Fruit fly (Drosophila melanogaster) whole organism, wandering third instar larva: ENCODE results near the gene Bet3.

Experiments
- Abd-B ChIP-seq: fragments of >200 bp; optimal IDR thresholded peaks from 2 replicates; lab custom pipeline; 2017; ENCODE audit warnings: missing biosample characterization, missing genetic modification characterization
- CG32264 ChIP-seq: fragments of 200-800 bp; sonication (Bioruptor generic); optimal IDR thresholded peaks from 2 replicates; lab custom pipeline; 2016; ENCODE audit warnings: missing biosample characterization, missing genetic modification characterization
- CG9705 ChIP-seq: fragments of 200-800 bp; sonication (Bioruptor generic); optimal IDR thresholded peaks from 2 replicates; lab custom pipeline; 2018; ENCODE audit warnings: missing biosample characterization, mild to moderate bottlenecking, missing genetic modification characterization
- CrebA ChIP-seq: fragments of 200-800 bp; sonication (Bioruptor generic); optimal IDR thresholded peaks from 2 replicates; lab custom pipeline; 2016; ENCODE audit warnings: missing biosample characterization, mild to moderate bottlenecking, missing genetic modification characterization, borderline replicate concordance
- Dfd ChIP-seq: fragments of >200 bp; optimal IDR thresholded peaks from 2 replicates; lab custom pipeline; 2017; ENCODE audit warnings: missing biosample characterization, missing genetic modification characterization
- Dif ChIP-seq: fragments of 200-275, 200-300 bp; sonication (Bioruptor generic); optimal IDR thresholded peaks from 2 replicates; lab custom pipeline; 2018; ENCODE audit warnings: missing biosample characterization, missing genetic modification characterization; ENCODE audit not compliant: partially characterized antibody
- GATAd ChIP-seq: sonication (Bioruptor generic); optimal IDR thresholded peaks from 2 replicates; lab custom pipeline; 2016; ENCODE audit warnings: missing biosample characterization, missing genetic modification characterization
- HLH106 ChIP-seq: fragments of 200-800 bp; optimal IDR thresholded peaks from 3 replicates; lab custom pipeline; 2019; ENCODE audit warnings: missing biosample characterization, mild to moderate bottlenecking, missing genetic modification characterization, moderate library complexity
- Hnf4 ChIP-seq: fragments of 200-800 bp; sonication (Bioruptor generic); optimal IDR thresholded peaks from 2 replicates; lab custom pipeline; 2016; ENCODE audit warnings: missing biosample characterization, mild to moderate bottlenecking, missing genetic modification characterization
- Hr78 ChIP-seq: fragments of >200 bp; optimal IDR thresholded peaks from 2 replicates; lab custom pipeline; 2017; ENCODE audit warnings: missing biosample characterization, missing genetic modification characterization
- Hr83 ChIP-seq: fragments of 200-300 bp; sonication (Bioruptor generic); optimal IDR thresholded peaks from 2 replicates; lab custom pipeline; 2016; ENCODE audit warnings: missing biosample characterization, mild to moderate bottlenecking, missing genetic modification characterization, moderate library complexity; ENCODE audit not compliant: poor library complexity, severe bottlenecking
- Jra ChIP-seq: sonication (Bioruptor generic); optimal IDR thresholded peaks from 2 replicates; lab custom pipeline; 2016; ENCODE audit warnings: missing biosample characterization, missing genetic modification characterization
- Mio ChIP-seq: sonication (Bioruptor generic); optimal IDR thresholded peaks from 2 replicates; lab custom pipeline; 2016; ENCODE audit warnings: missing biosample characterization, missing genetic modification characterization
- Myc ChIP-seq: fragments of >200 bp; optimal IDR thresholded peaks from 2 replicates; lab custom pipeline; 2017
- N ChIP-seq: fragments of >200 bp; optimal IDR thresholded peaks from 2 replicates; lab custom pipeline; 2018; ENCODE audit warnings: missing biosample characterization, missing external identifiers, missing genetic modification characterization
- OdsH ChIP-seq: fragments of 200-800 bp; sonication (Bioruptor generic); optimal IDR thresholded peaks from 2 replicates; lab custom pipeline; 2016; ENCODE audit warnings: missing biosample characterization, mild to moderate bottlenecking, missing genetic modification characterization
- Rel ChIP-seq, 2 experiments: fragments of 200-800 bp; sonication (Bioruptor generic) in 1 of 2; optimal IDR thresholded peaks; 2 replicates in 1 of 2; 3 replicates in 1 of 2; lab custom pipeline; 2016 to 2019; ENCODE audit warnings: mild to moderate bottlenecking in 2 of 2, missing biosample characterization in 2 of 2, missing genetic modification characterization in 2 of 2, moderate library complexity in 1 of 2
- Sp1 ChIP-seq: fragments of 200-800 bp; sonication (Bioruptor generic); optimal IDR thresholded peaks from 3 replicates; lab custom pipeline; 2019; ENCODE audit warnings: missing biosample characterization, mild to moderate bottlenecking, missing genetic modification characterization, moderate library complexity
- Vsx2 ChIP-seq: fragments of 200-300, 225-300 bp; sonication (Bioruptor generic); optimal IDR thresholded peaks from 2 replicates; lab custom pipeline; 2018; ENCODE audit warnings: missing biosample characterization, missing genetic modification characterization; ENCODE audit not compliant: partially characterized antibody
- br ChIP-seq: fragments of 200-800 bp; sonication (Bioruptor generic); optimal IDR thresholded peaks from 2 replicates; lab custom pipeline; 2016; ENCODE audit warnings: missing biosample characterization, missing genetic modification characterization
- brk ChIP-seq: fragments of 200-800 bp; sonication (Bioruptor generic); optimal IDR thresholded peaks from 2 replicates; lab custom pipeline; 2016; ENCODE audit warnings: missing biosample characterization, mild to moderate bottlenecking, missing genetic modification characterization
- dl ChIP-seq, 2 experiments: fragments of 175-275, 200-275 bp in 1 of 2; fragments of 200-275 bp in 1 of 2; sonication (Bioruptor generic); optimal IDR thresholded peaks; lab custom pipeline; 2018; ENCODE audit warnings: mild to moderate bottlenecking in 2 of 2, missing biosample characterization in 2 of 2, missing genetic modification characterization in 2 of 2, moderate library complexity in 2 of 2; ENCODE audit not compliant: partially characterized antibody in 2 of 2, insufficient read depth in 1 of 2
- dmrt93B ChIP-seq: fragments of 200-800 bp; sonication (Bioruptor generic); optimal IDR thresholded peaks from 2 replicates; lab custom pipeline; 2018; ENCODE audit warnings: missing biosample characterization, mild to moderate bottlenecking, missing genetic modification characterization
- dsf ChIP-seq: sonication (Bioruptor generic); optimal IDR thresholded peaks from 2 replicates; lab custom pipeline; 2016; ENCODE audit warnings: missing biosample characterization, missing genetic modification characterization, borderline replicate concordance
- ey ChIP-seq: fragments of 200-800 bp; sonication (Bioruptor generic); optimal IDR thresholded peaks from 2 replicates; lab custom pipeline; 2016; ENCODE audit warnings: missing biosample characterization, missing genetic modification characterization
- foxo ChIP-seq, 2 experiments: fragments of 200-800 bp; sonication (Bioruptor generic); optimal IDR thresholded peaks; 2 replicates in 1 of 2; 3 replicates in 1 of 2; lab custom pipeline; 2016 to 2017; ENCODE audit warnings: missing biosample characterization in 2 of 2, missing genetic modification characterization in 2 of 2
- fru ChIP-seq: fragments of 200-800 bp; sonication (Bioruptor generic); optimal IDR thresholded peaks from 3 replicates; lab custom pipeline; 2016; ENCODE audit warnings: missing biosample characterization, mild to moderate bottlenecking, missing genetic modification characterization
- h ChIP-seq: fragments of 200-800 bp; sonication (Bioruptor generic); optimal IDR thresholded peaks from 3 replicates; lab custom pipeline; 2016; ENCODE audit warnings: missing biosample characterization, mild to moderate bottlenecking, missing genetic modification characterization
- jim ChIP-seq: fragments of 175-275, 200-325 bp; sonication (Bioruptor generic); optimal IDR thresholded peaks from 2 replicates; lab custom pipeline; 2016; ENCODE audit warnings: missing biosample characterization, mild to moderate bottlenecking, missing genetic modification characterization
- lola ChIP-seq: fragments of >200 bp; optimal IDR thresholded peaks from 2 replicates; lab custom pipeline; 2017; ENCODE audit warnings: missing biosample characterization, missing genetic modification characterization
- pan ChIP-seq: fragments of >200 bp; optimal IDR thresholded peaks from 2 replicates; lab custom pipeline; 2017
- psq ChIP-seq: fragments of 200-800 bp; sonication (Bioruptor generic); optimal IDR thresholded peaks from 3 replicates; lab custom pipeline; 2017; ENCODE audit warnings: missing biosample characterization, mild to moderate bottlenecking, missing genetic modification characterization, moderate library complexity
- rgr ChIP-seq: fragments of 200-800 bp; sonication (Bioruptor generic); optimal IDR thresholded peaks from 3 replicates; lab custom pipeline; 2016; ENCODE audit warnings: missing biosample characterization, mild to moderate bottlenecking, missing genetic modification characterization
- sage ChIP-seq: fragments of 200-800 bp; sonication (Bioruptor generic); optimal IDR thresholded peaks from 2 replicates; lab custom pipeline; 2016; ENCODE audit warnings: missing biosample characterization, mild to moderate bottlenecking, missing genetic modification characterization
- sv ChIP-seq: fragments of 200-800 bp; sonication (Bioruptor generic); optimal IDR thresholded peaks from 3 replicates; lab custom pipeline; 2016; ENCODE audit warnings: missing biosample characterization, missing genetic modification characterization
- tai ChIP-seq: sonication (Bioruptor generic); optimal IDR thresholded peaks from 2 replicates; lab custom pipeline; 2016; ENCODE audit warnings: missing biosample characterization, missing genetic modification characterization
- usp ChIP-seq: fragments of >200 bp; optimal IDR thresholded peaks from 2 replicates; lab custom pipeline; 2017; ENCODE audit warnings: missing biosample characterization, missing genetic modification characterization
- woc ChIP-seq: sonication (Bioruptor generic); optimal IDR thresholded peaks from 2 replicates; lab custom pipeline; 2016; ENCODE audit warnings: missing biosample characterization, mild to moderate bottlenecking, missing genetic modification characterization

Gene Bet3

DNA sequence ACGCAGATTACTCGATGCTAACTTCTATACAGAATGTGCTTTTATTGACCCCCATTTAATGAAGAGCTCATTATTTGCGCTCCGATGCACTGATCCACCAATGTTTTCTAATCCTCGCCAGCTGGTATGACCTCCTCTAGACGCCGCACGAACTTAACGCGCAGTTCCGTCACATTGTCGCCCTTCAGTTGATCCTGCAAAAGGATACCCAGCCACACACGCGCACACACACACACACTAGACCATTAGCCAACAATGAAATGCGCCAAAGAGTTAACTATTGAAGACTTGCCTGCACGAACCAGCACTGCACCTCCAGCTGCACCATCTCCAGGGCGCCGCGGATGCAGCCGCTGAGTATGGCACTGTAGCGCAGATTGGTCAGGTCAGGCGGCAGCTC is 3.2 kb downstream of the Bet3 start:
- no peak for TF ChIP-seq rgr (GFP tag; lab: Kevin White, UChicago)
- no peak for TF ChIP-seq foxo (GFP tag; optimal IDR thresholded peaks at IDR 0.05; lab: Kevin White, UChicago)
- TF ChIP-seq lola (GFP tag; lab: Kevin White, UChicago) = no peak
- TF ChIP-seq Dfd (GFP tag; lab: Kevin White, UChicago) = peak; percentile 78
- TF ChIP-seq pan (lab: Kevin White, UChicago) = no peak
- TF ChIP-seq h = no peak
- TF ChIP-seq dl (GFP tag; optimal IDR thresholded peaks at IDR 0.05; lab: Kevin White, UChicago; ENCODE audit: insufficient read depth in 1 of 2, partially characterized antibody in 2 of 2) = no peak

DNA sequence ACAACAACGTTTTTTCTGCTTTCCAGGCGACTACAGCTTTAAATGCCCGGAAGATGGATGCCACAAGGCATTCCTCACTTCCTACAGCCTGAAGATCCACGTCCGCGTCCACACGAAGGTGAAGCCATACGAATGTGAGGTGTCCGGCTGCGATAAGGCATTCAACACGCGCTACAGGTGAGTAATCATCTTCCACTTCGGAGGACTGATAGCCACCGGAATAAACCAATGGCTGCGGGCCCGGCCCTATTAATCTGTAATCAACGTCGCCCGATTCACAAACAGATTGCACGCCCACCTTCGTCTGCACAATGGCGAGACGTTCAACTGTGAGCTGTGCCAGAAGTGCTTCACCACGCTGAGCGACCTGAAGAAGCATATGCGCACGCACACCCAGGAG is 6.2 kb downstream of the Bet3 start:
- TF ChIP-seq brk (GFP tag; lab: Kevin White, UChicago) = no peak
- TF ChIP-seq Jra (GFP tag; lab: Kevin White, UChicago) = no peak
- TF ChIP-seq GATAd = no peak
- TF ChIP-seq woc = no peak
- no peak for TF ChIP-seq Myc (lab: Kevin White, UChicago)
- TF ChIP-seq ey (GFP tag; lab: Kevin White, UChicago) = no peak
- no peak for TF ChIP-seq br (GFP tag; lab: Kevin White, UChicago)
- TF ChIP-seq sage (GFP tag; lab: Kevin White, UChicago) = no peak
- no peak for TF ChIP-seq sv (GFP tag; lab: Kevin White, UChicago)
- no peak for TF ChIP-seq lola (GFP tag; lab: Kevin White, UChicago)
- no peak for TF ChIP-seq Hr83 (GFP tag; lab: Kevin White, UChicago)
- peak; percentile 4 for TF ChIP-seq h
- no peak for TF ChIP-seq CrebA (GFP tag; lab: Kevin White, UChicago)
- no peak for TF ChIP-seq Vsx2 (GFP tag; lab: Kevin White, UChicago)
- no peak for TF ChIP-seq dmrt93B
- TF ChIP-seq CG9705 (GFP tag; lab: Kevin White, UChicago) = no peak
- no peak for TF ChIP-seq Rel (GFP tag; optimal IDR thresholded peaks at IDR 0.05; lab: Kevin White, UChicago)
- peak; percentile 73 for TF ChIP-seq Rel (tag; optimal IDR thresholded peaks at IDR 0.05; lab: Kevin White, UChicago)

dm6 chr3L:9435315-9435714 is 6.8 kb downstream of the Bet3 start, which contains the start of gene CG42526:
Gene CG42526, minus strand, starts transcription at chr3L:9435399.
- TF ChIP-seq Jra (GFP tag; lab: Kevin White, UChicago) (peak; percentile 59), dmrt93B (no peak), fru (GFP tag; lab: Kevin White, UChicago) (peak; percentile 50), lola (GFP tag; lab: Kevin White, UChicago) (no peak), woc (no peak), pan (lab: Kevin White, UChicago) (no peak), dl (GFP tag; optimal IDR thresholded peaks at IDR 0.05; lab: Kevin White, UChicago; ENCODE audit: insufficient read depth in 1 of 2, partially characterized antibody in 2 of 2) (no peak), CG32264 (GFP tag; lab: Kevin White, UChicago) (peak; percentile 26), br (GFP tag; lab: Kevin White, UChicago) (peak; percentile 55), brk (GFP tag; lab: Kevin White, UChicago) (no peak), Myc (lab: Kevin White, UChicago) (no peak), OdsH (GFP tag; lab: Kevin White, UChicago) (peak; percentile 65), Sp1 (GFP tag; lab: Kevin White, UChicago) (peak; percentile 13), psq (GFP tag; lab: Kevin White, UChicago) (peak; percentile 37), foxo (GFP tag; optimal IDR thresholded peaks at IDR 0.05; lab: Kevin White, UChicago) (peak; percentile 38 to 82), ey (GFP tag; lab: Kevin White, UChicago) (peak; percentile 65), CrebA (GFP tag; lab: Kevin White, UChicago) (no peak), Dfd (GFP tag; lab: Kevin White, UChicago) (no peak), sage (GFP tag; lab: Kevin White, UChicago) (peak; percentile 31), jim (GFP tag; lab: Kevin White, UChicago) (no peak), dsf (GFP tag; lab: Kevin White, UChicago) (no peak), rgr (GFP tag; lab: Kevin White, UChicago) (peak; percentile 70), Dif (GFP tag; lab: Kevin White, UChicago) (no peak), Rel (GFP tag; optimal IDR thresholded peaks at IDR 0.05; lab: Kevin White, UChicago) (no peak), Rel (tag; optimal IDR thresholded peaks at IDR 0.05; lab: Kevin White, UChicago) (peak; percentile 26), GATAd (no peak), Hr83 (GFP tag; lab: Kevin White, UChicago) (peak; percentile 73), h (peak; percentile 56), Abd-B (GFP tag; lab: Kevin White, UChicago) (no peak), HLH106 (tag; lab: Kevin White, UChicago) (peak; percentile 23), Hnf4 (GFP tag; lab: Kevin White, UChicago) (peak; percentile 74), tai (GFP tag; lab: Kevin White, UChicago) (no peak), CG9705 (GFP tag; lab: Kevin White, UChicago) (no peak), usp (GFP tag; lab: Kevin White, UChicago) (no peak), Hr78 (no peak), Vsx2 (GFP tag; lab: Kevin White, UChicago) (no peak), sv (GFP tag; lab: Kevin White, UChicago) (peak; percentile 53), N (GFP tag; lab: Kevin White, UChicago) (no peak), Mio (no peak)
